Worm (Caenorhabditis elegans) whole organism, L1 larva: Measurements from ENCODE around the gene F26C11.4.

Source experiments
- aly-2 ChIP-seq: fragments of 150-350 bp; optimal IDR thresholded peaks from 2 replicates; lab custom pipeline; 2014; ENCODE audit warnings: missing biosample characterization, missing genetic modification characterization
- ama-1 ChIP-seq: fragments of 150-350 bp; optimal IDR thresholded peaks from 2 replicates; lab custom pipeline; 2014
- ceh-82 ChIP-seq, 3 experiments: fragments of 150-350 bp in 1 of 3; sonication (generic microtip) in 2 of 3; optimal IDR thresholded peaks; 2 replicates each; lab custom pipeline; 2014 to 2017; ENCODE audit warnings: missing biosample characterization in 3 of 3, missing genetic modification characterization in 3 of 3
- mdl-1 ChIP-seq, 2 experiments: fragments of 150-350 bp; optimal IDR thresholded peaks; 2 replicates each; lab custom pipeline; 2014 to 2017; ENCODE audit warnings: missing biosample characterization in 2 of 2, missing genetic modification characterization in 2 of 2, inconsistent platforms in 1 of 2
- nhr-28 ChIP-seq: fragments of 150-350 bp; optimal IDR thresholded peaks from 2 replicates; lab custom pipeline; 2014; ENCODE audit warnings: missing biosample characterization, missing genetic modification characterization
- skn-1 ChIP-seq: fragments of 150-350 bp; optimal IDR thresholded peaks from 2 replicates; lab custom pipeline; 2014; ENCODE audit warnings: missing biosample characterization, missing genetic modification characterization
- unc-130 ChIP-seq: fragments of 150-350 bp; optimal IDR thresholded peaks from 2 replicates; lab custom pipeline; 2017; ENCODE audit warnings: missing biosample characterization, missing genetic modification characterization, inconsistent platforms
- ztf-11 ChIP-seq, 2 experiments: sonication (generic microtip); optimal IDR thresholded peaks; 2 replicates each; lab custom pipeline; 2016 to 2017; ENCODE audit warnings: missing genetic modification characterization in 2 of 2, missing biosample characterization in 1 of 2, missing compliant biosample characterization in 1 of 2

DNA sequence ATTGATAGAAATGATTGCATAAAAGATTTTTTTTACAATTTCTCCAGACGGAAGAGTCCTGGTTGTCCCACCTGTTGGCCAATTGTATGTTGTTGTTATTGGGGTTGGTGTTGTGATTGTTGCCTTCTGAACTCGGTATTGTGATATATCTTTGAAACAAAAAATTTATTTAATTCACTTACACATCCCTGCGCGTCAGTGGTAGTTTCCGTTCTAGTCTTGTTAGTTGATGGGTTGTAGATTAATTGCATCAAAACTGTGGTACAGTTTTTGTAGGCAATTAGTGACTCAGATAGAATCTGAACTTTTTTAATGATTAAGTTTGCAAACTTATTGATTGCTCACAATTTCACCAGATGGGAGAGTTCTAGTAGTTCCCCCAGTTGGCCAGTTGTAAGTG, 11.6 kb downstream of the F26C11.4 start:
- TF ChIP-seq nhr-28 (tag; lab: Kevin White, UChicago) (no peak), ama-1 (no peak), aly-2 (tag; lab: Kevin White, UChicago) (no peak), mdl-1 (tag; optimal IDR thresholded peaks at IDR 0.05; lab: Kevin White, UChicago) (no peak), ceh-82 (tag; optimal IDR thresholded peaks at IDR 0.05; lab: Kevin White, UChicago) (no peak), skn-1 (tag; lab: Kevin White, UChicago) (no peak), unc-130 (tag; lab: Kevin White, UChicago) (no peak), ztf-11 (tag; optimal IDR thresholded peaks at IDR 0.05; lab: Kevin White, UChicago) (no peak)
